In genomic region chrV:17951172-17951999, ce11 we compare ENCODE assay signal across 4 worm cellular contexts.
TF ChIP-seq lines count a peak whose summit lies in the region.

Gene Y59A8B.24 (plus strand): TSS chrV:17951949.

TF ChIP-seq in whole organism, L2 larva, 48 proteins besides CTCF, POLR2A, EP300 and RAD21 (continued from another document):
- TF ChIP-seq ztf-1 (GFP tag; conservative IDR thresholded peaks at IDR 0.05; lab: Robert Waterston, UW) (no peak), dmd-4 (tag; optimal IDR thresholded peaks at IDR 0.05; lab: Kevin White, UChicago) (no peak), elt-3 (tag; optimal IDR thresholded peaks at IDR 0.05; lab: Kevin White, UChicago) (no peak), lsy-2 (tag; optimal IDR thresholded peaks at IDR 0.05; lab: Kevin White, UChicago) (peak; percentile 68 to 91), sma-3 (GFP tag; optimal IDR thresholded peaks at IDR 0.05; lab: Kevin White, UChicago) (peak; percentile 93), nhr-23 (tag; optimal IDR thresholded peaks at IDR 0.05; lab: Kevin White, UChicago) (no peak), sem-4 (tag; optimal IDR thresholded peaks at IDR 0.05; lab: Kevin White, UChicago) (peak; percentile 76), alr-1 (tag; optimal IDR thresholded peaks at IDR 0.05; lab: Kevin White, UChicago) (no peak), unc-55 (GFP tag; optimal IDR thresholded peaks at IDR 0.05; lab: Kevin White, UChicago) (peak; percentile 97), crh-2 (tag; optimal IDR thresholded peaks at IDR 0.05; lab: Kevin White, UChicago) (peak; percentile 95), ztf-4 (tag; optimal IDR thresholded peaks at IDR 0.05; lab: Kevin White, UChicago) (peak; percentile 76), mab-5 (tag; optimal IDR thresholded peaks at IDR 0.05; lab: Kevin White, UChicago) (peak; percentile 89), elt-1 (tag; optimal IDR thresholded peaks at IDR 0.05; lab: Kevin White, UChicago) (no peak), nhr-129 (tag; optimal IDR thresholded peaks at IDR 0.05; lab: Kevin White, UChicago) (peak; percentile 94), egl-27 (tag; optimal IDR thresholded peaks at IDR 0.05; lab: Kevin White, UChicago) (peak; percentile 69), zag-1 (tag; optimal IDR thresholded peaks at IDR 0.05; lab: Kevin White, UChicago) (peak; percentile 70), sma-9 (GFP tag; optimal IDR thresholded peaks at IDR 0.05; lab: Kevin White, UChicago) (peak; percentile 86), sma-9 (tag; optimal IDR thresholded peaks at IDR 0.05; lab: Kevin White, UChicago) (no peak), nhr-237 (tag; optimal IDR thresholded peaks at IDR 0.05; lab: Kevin White, UChicago) (no peak), lin-11 (tag; optimal IDR thresholded peaks at IDR 0.05; lab: Kevin White, UChicago) (peak; percentile 88), unc-62 (GFP tag; optimal IDR thresholded peaks at IDR 0.05; lab: Kevin White, UChicago) (no peak), ama-1 (optimal IDR thresholded peaks at IDR 0.05; lab: Kevin White, UChicago) (peak; percentile 84), aly-2 (tag; optimal IDR thresholded peaks at IDR 0.05; lab: Kevin White, UChicago) (no peak), fos-1 (tag; optimal IDR thresholded peaks at IDR 0.05; lab: Kevin White, UChicago) (peak; percentile 75), ZK546.5 (tag; optimal IDR thresholded peaks at IDR 0.05; lab: Kevin White, UChicago) (peak; percentile 37), snpc-4 (tag; optimal IDR thresholded peaks at IDR 0.05; lab: Kevin White, UChicago) (peak; percentile 85)

TF ChIP-seq in whole organism, L4 larva, 104 proteins besides CTCF, POLR2A, EP300 and RAD21 (continued from another document and continues in another):
- TF ChIP-seq dmd-9 (GFP tag; IDR thresholded peaks at IDR 0.05; lab: Robert Waterston, UW): peak; percentile 76
- TF ChIP-seq zip-2 (tag; optimal IDR thresholded peaks at IDR 0.05; lab: Kevin White, UChicago): no peak
- TF ChIP-seq F37D6.2 (tag; optimal IDR thresholded peaks at IDR 0.05; lab: Kevin White, UChicago): peak; percentile 73
- TF ChIP-seq ZK546.5 (tag; optimal IDR thresholded peaks at IDR 0.05; lab: Kevin White, UChicago): no peak
- no peak for TF ChIP-seq ceh-28 (tag; optimal IDR thresholded peaks at IDR 0.05; lab: Kevin White, UChicago)
- peak; percentile 63 for TF ChIP-seq duxl-1 (tag; optimal IDR thresholded peaks at IDR 0.05; lab: Kevin White, UChicago; ENCODE audit: poor library complexity)
- peak; percentile 87 for TF ChIP-seq nhr-10 (tag; optimal IDR thresholded peaks at IDR 0.05; lab: Kevin White, UChicago)
- TF ChIP-seq cey-2 (tag; optimal IDR thresholded peaks at IDR 0.05; lab: Kevin White, UChicago; ENCODE audit: borderline replicate concordance, insufficient read depth): no peak
- peak; percentile 60 for TF ChIP-seq zfp-2 (tag; optimal IDR thresholded peaks at IDR 0.05; lab: Kevin White, UChicago)
- no peak for TF ChIP-seq F49E8.2 (tag; optimal IDR thresholded peaks at IDR 0.05; lab: Kevin White, UChicago; ENCODE audit: borderline replicate concordance)
- peak; percentile 81 for TF ChIP-seq nhr-28 (tag; optimal IDR thresholded peaks at IDR 0.05; lab: Kevin White, UChicago)
- peak; percentile 98 for TF ChIP-seq hlh-30 (tag; optimal IDR thresholded peaks at IDR 0.05; lab: Kevin White, UChicago; ENCODE audit: insufficient read depth)
- TF ChIP-seq madf-5 (GFP tag; IDR thresholded peaks at IDR 0.05; lab: Robert Waterston, UW): 0 out of 4 replicates have a peak, but pooled peaks of 1 of the 2 experiments have one; percentile 43
- peak; percentile 95 for TF ChIP-seq mes-2 (tag; optimal IDR thresholded peaks at IDR 0.05; lab: Kevin White, UChicago; ENCODE audit: poor library complexity, severe bottlenecking)
- peak; percentile 84 for TF ChIP-seq spr-1 (tag; optimal IDR thresholded peaks at IDR 0.05; lab: Kevin White, UChicago)
- no peak for TF ChIP-seq saeg-2 (GFP tag; IDR thresholded peaks at IDR 0.05; lab: Robert Waterston, UW)
- no peak for TF ChIP-seq snpc-1.2 (GFP tag; IDR thresholded peaks at IDR 0.05; lab: Robert Waterston, UW)
- TF ChIP-seq vab-7 (GFP tag; IDR thresholded peaks at IDR 0.05; lab: Robert Waterston, UW): peak; percentile 39; the same call in 1 of the 2 replicates
- peak; percentile 94 for TF ChIP-seq lin-13 (GFP tag; optimal IDR thresholded peaks at IDR 0.05; lab: Kevin White, UChicago)
- no peak for TF ChIP-seq daf-8 (GFP tag; IDR thresholded peaks at IDR 0.05; lab: Robert Waterston, UW)
- peak; percentile 67 to 94 for TF ChIP-seq mdl-1 (tag; optimal IDR thresholded peaks at IDR 0.05; lab: Kevin White, UChicago)
- no peak for TF ChIP-seq Y5F2A.4 (GFP tag; optimal IDR thresholded peaks at IDR 0.05; lab: Kevin White, UChicago)
- TF ChIP-seq fkh-10 (GFP tag; optimal IDR thresholded peaks at IDR 0.05; lab: Kevin White, UChicago): peak; percentile 78
- TF ChIP-seq attf-4 (tag; optimal IDR thresholded peaks at IDR 0.05; lab: Kevin White, UChicago): no peak
- peak; percentile 73 for TF ChIP-seq lin-15B (tag; optimal IDR thresholded peaks at IDR 0.05; lab: Kevin White, UChicago)
- peak; percentile 59; the same call in 1 of the 2 replicates for TF ChIP-seq ceh-44 (GFP tag; IDR thresholded peaks at IDR 0.05; lab: Robert Waterston, UW)
- peak; percentile 88 to 100 for TF ChIP-seq hif-1 (tag; optimal IDR thresholded peaks at IDR 0.05; lab: Kevin White, UChicago)
- TF ChIP-seq unc-62 (GFP tag; optimal IDR thresholded peaks at IDR 0.05 in 1 of 2; lab: Kevin White, UChicago): no peak
- TF ChIP-seq unc-62 (tag; optimal IDR thresholded peaks at IDR 0.05; lab: Kevin White, UChicago): no peak
- no peak for TF ChIP-seq lin-39 (tag; optimal IDR thresholded peaks at IDR 0.05; lab: Kevin White, UChicago)
- TF ChIP-seq daf-19 (GFP tag; conservative IDR thresholded peaks at IDR 0.05; lab: Robert Waterston, UW): no peak
- no peak for TF ChIP-seq snpc-4 (tag; optimal IDR thresholded peaks at IDR 0.05; lab: Kevin White, UChicago)
- peak; percentile 95 for TF ChIP-seq nhr-11 (tag; optimal IDR thresholded peaks at IDR 0.05; lab: Kevin White, UChicago)
- peak; percentile 54; the same call in 1 of the 2 replicates for TF ChIP-seq ZK337.2 (GFP tag; IDR thresholded peaks at IDR 0.05; lab: Robert Waterston, UW)
- no peak for TF ChIP-seq nhr-237 (tag; optimal IDR thresholded peaks at IDR 0.05; lab: Kevin White, UChicago)

TF ChIP-seq in whole organism, late embryonic, 69 proteins besides CTCF, POLR2A, EP300 and RAD21 (continued from another document and continues in another):
- no peak for TF ChIP-seq Y22D7AL.16 (tag; optimal IDR thresholded peaks at IDR 0.05; lab: Kevin White, UChicago)
- TF ChIP-seq T23F11.4 (GFP tag; optimal IDR thresholded peaks at IDR 0.05; lab: Kevin White, UChicago): no peak
- TF ChIP-seq unc-55 (GFP tag; optimal IDR thresholded peaks at IDR 0.05; lab: Kevin White, UChicago): peak; percentile 80
- TF ChIP-seq sox-2 (GFP tag; IDR thresholded peaks at IDR 0.05; lab: Robert Waterston, UW): peak; percentile 26; the same call in 1 of the 2 replicates
- no peak for TF ChIP-seq pha-4 (tag; optimal IDR thresholded peaks at IDR 0.05; lab: Kevin White, UChicago)
- peak; percentile 48 for TF ChIP-seq elt-2 (tag; optimal IDR thresholded peaks at IDR 0.05; lab: Kevin White, UChicago)
- TF ChIP-seq K02D7.2 (tag; optimal IDR thresholded peaks at IDR 0.05; lab: Kevin White, UChicago): no peak
- peak; percentile 19 for TF ChIP-seq pat-9 (tag; optimal IDR thresholded peaks at IDR 0.05; lab: Kevin White, UChicago)
- peak; percentile 9 for TF ChIP-seq C38D4.7 (GFP tag; optimal IDR thresholded peaks at IDR 0.05; lab: Kevin White, UChicago)
- no peak for TF ChIP-seq elt-4 (tag; optimal IDR thresholded peaks at IDR 0.05; lab: Kevin White, UChicago)
- peak; percentile 21 for TF ChIP-seq ztf-16 (tag; optimal IDR thresholded peaks at IDR 0.05; lab: Kevin White, UChicago)
- TF ChIP-seq npax-4 (tag; optimal IDR thresholded peaks at IDR 0.05; lab: Kevin White, UChicago): no peak
- peak; percentile 91 for TF ChIP-seq ceh-2 (tag; optimal IDR thresholded peaks at IDR 0.05; lab: Kevin White, UChicago)
- TF ChIP-seq ahr-1 (tag; optimal IDR thresholded peaks at IDR 0.05; lab: Kevin White, UChicago): no peak
- TF ChIP-seq che-1 (tag; optimal IDR thresholded peaks at IDR 0.05; lab: Kevin White, UChicago): no peak
- peak; percentile 64 for TF ChIP-seq K09A11.1 (tag; optimal IDR thresholded peaks at IDR 0.05; lab: Kevin White, UChicago; ENCODE audit: insufficient read depth)
- TF ChIP-seq madf-2 (tag; optimal IDR thresholded peaks at IDR 0.05; lab: Kevin White, UChicago): peak; percentile 18
- peak; percentile 94 for TF ChIP-seq C08G9.2 (tag; optimal IDR thresholded peaks at IDR 0.05; lab: Kevin White, UChicago)
- peak; percentile 73 for TF ChIP-seq tbx-7 (tag; optimal IDR thresholded peaks at IDR 0.05; lab: Kevin White, UChicago)
- no peak for TF ChIP-seq lin-11 (tag; optimal IDR thresholded peaks at IDR 0.05; lab: Kevin White, UChicago)
- TF ChIP-seq ama-1 (optimal IDR thresholded peaks at IDR 0.05; lab: Kevin White, UChicago): no peak
- peak; percentile 91 for TF ChIP-seq rnt-1 (tag; optimal IDR thresholded peaks at IDR 0.05; lab: Kevin White, UChicago)
- peak; percentile 88 for TF ChIP-seq pqm-1 (tag; optimal IDR thresholded peaks at IDR 0.05; lab: Kevin White, UChicago)
- TF ChIP-seq ceh-19 (GFP tag; optimal IDR thresholded peaks at IDR 0.05; lab: Kevin White, UChicago): peak; percentile 55
- TF ChIP-seq hlh-6 (tag; optimal IDR thresholded peaks at IDR 0.05; lab: Kevin White, UChicago): peak; percentile 55
- peak; percentile 96 for TF ChIP-seq hlh-30 (tag; optimal IDR thresholded peaks at IDR 0.05; lab: Kevin White, UChicago; ENCODE audit: insufficient read depth)
- no peak for TF ChIP-seq gmeb-2 (tag; optimal IDR thresholded peaks at IDR 0.05; lab: Kevin White, UChicago)
- peak; percentile 96 for TF ChIP-seq ceh-18 (tag; optimal IDR thresholded peaks at IDR 0.05; lab: Kevin White, UChicago)
- peak; percentile 69 for TF ChIP-seq lim-6 (tag; optimal IDR thresholded peaks at IDR 0.05; lab: Kevin White, UChicago)
- TF ChIP-seq sox-4 (tag; optimal IDR thresholded peaks at IDR 0.05; lab: Kevin White, UChicago): peak; percentile 35
- TF ChIP-seq hlh-15 (tag; optimal IDR thresholded peaks at IDR 0.05; lab: Kevin White, UChicago): no peak
- TF ChIP-seq pax-1 (tag; optimal IDR thresholded peaks at IDR 0.05; lab: Kevin White, UChicago): no peak
- no peak for TF ChIP-seq ttx-3 (tag; optimal IDR thresholded peaks at IDR 0.05; lab: Kevin White, UChicago)
- peak; percentile 64 for TF ChIP-seq eyg-1 (tag; optimal IDR thresholded peaks at IDR 0.05; lab: Kevin White, UChicago)
- TF ChIP-seq pag-3 (tag; optimal IDR thresholded peaks at IDR 0.05; lab: Kevin White, UChicago; ENCODE audit: borderline replicate concordance): peak; percentile 74
- no peak for TF ChIP-seq odd-2 (tag; optimal IDR thresholded peaks at IDR 0.05; lab: Kevin White, UChicago)
- peak; percentile 82 for TF ChIP-seq mec-3 (tag; optimal IDR thresholded peaks at IDR 0.05; lab: Kevin White, UChicago; ENCODE audit: borderline replicate concordance)
- no peak for TF ChIP-seq hlh-13 (GFP tag; optimal IDR thresholded peaks at IDR 0.05; lab: Kevin White, UChicago)
- no peak for TF ChIP-seq ceh-9 (tag; optimal IDR thresholded peaks at IDR 0.05; lab: Kevin White, UChicago)

TF ChIP-seq in whole organism, mixed stage, embryonic, 35 proteins besides CTCF, POLR2A, EP300 and RAD21 (continued from another document):
- TF ChIP-seq hlh-1 (tag; optimal IDR thresholded peaks at IDR 0.05; lab: Kevin White, UChicago): peak; percentile 61
- peak; percentile 87 for TF ChIP-seq lin-13 (tag; optimal IDR thresholded peaks at IDR 0.05; lab: Kevin White, UChicago)
- peak; percentile 95 for TF ChIP-seq drap-1 (GFP tag; optimal IDR thresholded peaks at IDR 0.05; lab: Kevin White, UChicago)
- TF ChIP-seq lsy-2 (tag; optimal IDR thresholded peaks at IDR 0.05; lab: Kevin White, UChicago): peak; percentile 82
- peak; percentile 68 for TF ChIP-seq mls-2 (tag; optimal IDR thresholded peaks at IDR 0.05; lab: Kevin White, UChicago)
